Worm (Caenorhabditis elegans): ENCODE data around the gene Y54F10BM.9.

The Y54F10BM.9 gene

ce11 chrIII:2304867-2305266 is at the start of gene Y54F10BM.9:
Gene Y54F10BM.9, minus strand, starts transcription at chrIII:2304927.
- TF ChIP-seq ztf-23 (GFP tag; IDR thresholded peaks at IDR 0.05): no peak
- peak; percentile 5 for TF ChIP-seq cog-1 (tag; optimal IDR thresholded peaks at IDR 0.05)
- TF ChIP-seq ref-1 (GFP tag; conservative IDR thresholded peaks at IDR 0.05): 0 out of 2 replicates have a peak, but pooled peaks have one; percentile 13

ce11 chrIII:2349956-2350355 is 45.2 kb upstream of the Y54F10BM.9 start:
- TF ChIP-seq ztf-29 (GFP tag; IDR thresholded peaks at IDR 0.05): no peak
- TF ChIP-seq med-1 (GFP tag; optimal IDR thresholded peaks at IDR 0.05; ENCODE audit: insufficient read depth): no peak
- TF ChIP-seq tab-1 (GFP tag; IDR thresholded peaks at IDR 0.05): no peak
- TF ChIP-seq klf-2 (GFP tag; conservative IDR thresholded peaks at IDR 0.05): no peak
- TF ChIP-seq T22C8.4 (GFP tag; IDR thresholded peaks at IDR 0.05): no peak
- TF ChIP-seq ref-1 (GFP tag; conservative IDR thresholded peaks at IDR 0.05): no peak
- TF ChIP-seq cog-1 (tag; optimal IDR thresholded peaks at IDR 0.05): no peak
- no peak for TF ChIP-seq ztf-23 (GFP tag; IDR thresholded peaks at IDR 0.05)

- no peak for TF ChIP-seq ref-1 (GFP tag; conservative IDR thresholded peaks at IDR 0.05)
- no peak for TF ChIP-seq med-1 (GFP tag; optimal IDR thresholded peaks at IDR 0.05; ENCODE audit: insufficient read depth)
- no peak for TF ChIP-seq T22C8.4 (GFP tag; IDR thresholded peaks at IDR 0.05)
- TF ChIP-seq tab-1 (GFP tag; IDR thresholded peaks at IDR 0.05): no peak
- no peak for TF ChIP-seq ztf-29 (GFP tag; IDR thresholded peaks at IDR 0.05)
- no peak for TF ChIP-seq ztf-23 (GFP tag; IDR thresholded peaks at IDR 0.05)
- no peak for TF ChIP-seq cog-1 (tag; optimal IDR thresholded peaks at IDR 0.05)
- no peak for TF ChIP-seq klf-2 (GFP tag; conservative IDR thresholded peaks at IDR 0.05)
- TF ChIP-seq flt-1 (GFP tag; IDR thresholded peaks at IDR 0.05): no peak
Measured at ce11 chrIII:2347291-2347690, 42.6 kb upstream of the Y54F10BM.9 start, which contains the start of gene gip-1. Gene gip-1, plus strand, starts transcription at chrIII:2347591.

- no peak for TF ChIP-seq ref-1 (GFP tag; conservative IDR thresholded peaks at IDR 0.05)
Measured at ce11 chrIII:2343273-2343672, 38.5 kb upstream of the Y54F10BM.9 start, which contains the start of gene phf-5. Gene phf-5, plus strand, starts transcription at chrIII:2343573.

- TF ChIP-seq T22C8.4 (GFP tag; IDR thresholded peaks at IDR 0.05): no peak
- TF ChIP-seq ref-1 (GFP tag; conservative IDR thresholded peaks at IDR 0.05): no peak
- TF ChIP-seq klf-2 (GFP tag; conservative IDR thresholded peaks at IDR 0.05): no peak
- no peak for TF ChIP-seq med-1 (GFP tag; optimal IDR thresholded peaks at IDR 0.05; ENCODE audit: insufficient read depth)
Measured at ce11 chrIII:2331033-2331625, 26.4 kb upstream of the Y54F10BM.9 start, which contains the start of the genes Y54F10BM.13 and ppm-1.D. Gene Y54F10BM.13, minus strand, starts transcription at chrIII:2331083. Gene ppm-1.D, plus strand, starts transcription at chrIII:2331572.

- no peak for TF ChIP-seq ref-1 (GFP tag; conservative IDR thresholded peaks at IDR 0.05)
- no peak for TF ChIP-seq ztf-29 (GFP tag; IDR thresholded peaks at IDR 0.05)
- no peak for TF ChIP-seq T22C8.4 (GFP tag; IDR thresholded peaks at IDR 0.05)
- TF ChIP-seq tab-1 (GFP tag; IDR thresholded peaks at IDR 0.05): no peak
- no peak for TF ChIP-seq med-1 (GFP tag; optimal IDR thresholded peaks at IDR 0.05; ENCODE audit: insufficient read depth)
- no peak for TF ChIP-seq cog-1 (tag; optimal IDR thresholded peaks at IDR 0.05)
- no peak for TF ChIP-seq ztf-23 (GFP tag; IDR thresholded peaks at IDR 0.05)
- TF ChIP-seq flt-1 (GFP tag; IDR thresholded peaks at IDR 0.05): no peak
- TF ChIP-seq klf-2 (GFP tag; conservative IDR thresholded peaks at IDR 0.05): no peak
Measured at ce11 chrIII:2330389-2330788, 25.7 kb upstream of the Y54F10BM.9 start.

- TF ChIP-seq klf-2 (GFP tag; conservative IDR thresholded peaks at IDR 0.05): no peak
Measured at ce11 chrIII:2329336-2329735, 24.6 kb upstream of the Y54F10BM.9 start, which contains the start of gene Y54F10BM.12. Gene Y54F10BM.12, minus strand, starts transcription at chrIII:2329679.

ce11 chrIII:2328612-2329011 is 23.9 kb upstream of the Y54F10BM.9 start:
- TF ChIP-seq T22C8.4 (GFP tag; IDR thresholded peaks at IDR 0.05) (peak; percentile 78), flt-1 (GFP tag; IDR thresholded peaks at IDR 0.05) (no peak)

- TF ChIP-seq tab-1 (GFP tag; IDR thresholded peaks at IDR 0.05): no peak
- no peak for TF ChIP-seq ztf-29 (GFP tag; IDR thresholded peaks at IDR 0.05)
- TF ChIP-seq flt-1 (GFP tag; IDR thresholded peaks at IDR 0.05): no peak
- no peak for TF ChIP-seq cog-1 (tag; optimal IDR thresholded peaks at IDR 0.05)
- TF ChIP-seq ref-1 (GFP tag; conservative IDR thresholded peaks at IDR 0.05): no peak
- no peak for TF ChIP-seq ztf-23 (GFP tag; IDR thresholded peaks at IDR 0.05)
Measured at ce11 chrIII:2324703-2325102, 20.0 kb upstream of the Y54F10BM.9 start.

ce11 chrIII:2316439-2316838 is 11.7 kb upstream of the Y54F10BM.9 start:
- no peak for TF ChIP-seq med-1 (GFP tag; optimal IDR thresholded peaks at IDR 0.05; ENCODE audit: insufficient read depth)
- no peak for TF ChIP-seq tab-1 (GFP tag; IDR thresholded peaks at IDR 0.05)
- no peak for TF ChIP-seq klf-2 (GFP tag; conservative IDR thresholded peaks at IDR 0.05)
- TF ChIP-seq ztf-23 (GFP tag; IDR thresholded peaks at IDR 0.05): no peak

ce11 chrIII:2314678-2315077 is 10.0 kb upstream of the Y54F10BM.9 start:
- TF ChIP-seq flt-1 (GFP tag; IDR thresholded peaks at IDR 0.05) (no peak), tab-1 (GFP tag; IDR thresholded peaks at IDR 0.05) (0 out of 2 replicates have a peak, but pooled peaks have one; percentile 5)
